Worm (Caenorhabditis elegans) whole organism, young adult: ENCODE data around the gene ugt-61.
"Not testable (repeated sequence)": the region's sequence is repeated elsewhere in the genome, so short reads cannot be mapped to it uniquely, and the experiment has no call there.

ENCODE experiments used
- B0019.2 ChIP-seq: fragments of 200-800 bp; sonication (Bioruptor generic); conservative IDR thresholded peaks from 2 replicates; pipeline ENCODE4 v1.3.6; 2022; ENCODE audit warnings: missing genetic modification reagents, missing genetic modification characterization, missing compliant biosample characterization
- C06A6.2 ChIP-seq: fragments of 200-800 bp; sonication (Bioruptor generic); conservative IDR thresholded peaks from 2 replicates; pipeline ENCODE4 v1.3.6; 2022; ENCODE audit warnings: missing genetic modification characterization, missing compliant biosample characterization
- F10E7.11 ChIP-seq: sonication (generic microtip); optimal IDR thresholded peaks from 2 replicates; lab custom pipeline; 2017; ENCODE audit warnings: mild to moderate bottlenecking, missing genetic modification characterization, moderate library complexity, missing compliant biosample characterization
- F52B5.7 ChIP-seq: sonication (generic microtip); optimal IDR thresholded peaks from 2 replicates; lab custom pipeline; 2016; ENCODE audit warnings: mild to moderate bottlenecking, missing genetic modification characterization, missing compliant biosample characterization
- F55B11.4 ChIP-seq: sonication (generic microtip); optimal IDR thresholded peaks from 2 replicates; lab custom pipeline; 2016; ENCODE audit warnings: missing compliant biosample characterization, missing genetic modification characterization, borderline replicate concordance; ENCODE audit not compliant: insufficient read depth
- F57A8.1 ChIP-seq: fragments of 200-800 bp; sonication (Bioruptor generic); optimal IDR thresholded peaks from 2 replicates; lab custom pipeline; 2018; ENCODE audit warnings: mild to moderate bottlenecking, missing genetic modification characterization, moderate library complexity, missing compliant biosample characterization
- Y56A3A.18 ChIP-seq: fragments of 200-800 bp; sonication (Bioruptor generic); IDR thresholded peaks from 2 replicates; pipeline ENCODE4 v1.3.6; 2022; ENCODE audit warnings: missing genetic modification reagents, missing genetic modification characterization, missing compliant biosample characterization
- aptf-3 ChIP-seq: fragments of 200-800 bp; sonication (Bioruptor generic); IDR thresholded peaks from 2 replicates; pipeline ENCODE4 v1.3.6; 2022; ENCODE audit warnings: missing genetic modification characterization, missing compliant biosample characterization
- bed-1 ChIP-seq: fragments of 200-800 bp; sonication (Bioruptor generic); IDR thresholded peaks from 2 replicates; pipeline ENCODE4 v1.3.6; 2022; ENCODE audit warnings: missing genetic modification reagents, missing genetic modification characterization, missing compliant biosample characterization
- ceh-27 ChIP-seq: fragments of 200-800 bp; sonication (Bioruptor generic); optimal IDR thresholded peaks from 2 replicates; lab custom pipeline; 2018; ENCODE audit warnings: mild to moderate bottlenecking, missing genetic modification characterization, moderate library complexity, missing compliant biosample characterization
- dox-1 ChIP-seq: fragments of 200-800 bp; sonication (Bioruptor generic); IDR thresholded peaks from 2 replicates; pipeline ENCODE4 v1.3.6; 2022; ENCODE audit warnings: missing genetic modification reagents, missing genetic modification characterization, missing compliant biosample characterization
- dpl-1 ChIP-seq: fragments of 150-350 bp; optimal IDR thresholded peaks from 2 replicates; lab custom pipeline; 2014; ENCODE audit warnings: missing biosample characterization, missing genetic modification reagents, missing genetic modification characterization
- egl-44 ChIP-seq: fragments of 200-800 bp; sonication (Bioruptor generic); IDR thresholded peaks from 2 replicates; pipeline ENCODE4 v1.3.6; 2022; ENCODE audit warnings: missing genetic modification reagents, missing genetic modification characterization, missing compliant biosample characterization
- ekl-4 ChIP-seq: fragments of 200-800 bp; sonication (Bioruptor generic); IDR thresholded peaks from 2 replicates; pipeline ENCODE4 v1.3.6; 2022; ENCODE audit warnings: missing genetic modification reagents, missing genetic modification characterization, missing compliant biosample characterization
- hlh-26 ChIP-seq: fragments of 200-800 bp; sonication (Bioruptor generic); conservative IDR thresholded peaks from 2 replicates; pipeline ENCODE4 v1.3.6; 2022; ENCODE audit warnings: missing genetic modification reagents, missing genetic modification characterization, missing compliant biosample characterization
- hmg-1.2 ChIP-seq: fragments of 200-800 bp; sonication (Bioruptor generic); IDR thresholded peaks from 2 replicates; pipeline ENCODE4 v1.3.6; 2022; ENCODE audit warnings: missing genetic modification reagents, missing genetic modification characterization, missing compliant biosample characterization
- hrde-1 ChIP-seq: sonication (generic microtip); optimal IDR thresholded peaks from 2 replicates; lab custom pipeline; 2016; ENCODE audit warnings: missing genetic modification characterization, mild to moderate bottlenecking, missing compliant biosample characterization, moderate library complexity, missing genotype, missing genetic modification reagents, borderline replicate concordance
- hsf-1 ChIP-seq: fragments of 200-800 bp; sonication (Bioruptor generic); IDR thresholded peaks from 2 replicates; pipeline ENCODE4 v1.3.6; 2022; ENCODE audit warnings: missing genetic modification reagents, missing genetic modification characterization, missing compliant biosample characterization
- lag-1 ChIP-seq: fragments of 200-800 bp; sonication (Bioruptor generic); IDR thresholded peaks from 2 replicates; pipeline ENCODE4 v1.3.6; 2022; ENCODE audit warnings: missing genetic modification reagents, missing genetic modification characterization, missing compliant biosample characterization
- lin-35 ChIP-seq, 3 experiments: fragments of 150-350 bp in 2 of 3; sonication (generic microtip) in 1 of 3; optimal IDR thresholded peaks; 2 replicates each; lab custom pipeline; 2014 to 2018; ENCODE audit warnings: missing biosample characterization in 3 of 3, missing genetic modification characterization in 3 of 3, missing genetic modification reagents in 3 of 3
- lir-1 ChIP-seq: fragments of 200-800 bp; sonication (Bioruptor generic); conservative IDR thresholded peaks from 2 replicates; pipeline ENCODE4 v1.3.6; 2022; ENCODE audit warnings: missing genetic modification reagents, missing genetic modification characterization, missing compliant biosample characterization
- lsl-1 ChIP-seq: fragments of 200-800 bp; sonication (Bioruptor generic); optimal IDR thresholded peaks from 2 replicates; lab custom pipeline; 2018; ENCODE audit warnings: mild to moderate bottlenecking, missing genetic modification characterization, moderate library complexity, missing compliant biosample characterization
- madf-10 ChIP-seq: sonication (generic microtip); optimal IDR thresholded peaks from 2 replicates; lab custom pipeline; 2016; ENCODE audit warnings: mild to moderate bottlenecking, missing genetic modification characterization, missing compliant biosample characterization
- mel-28 ChIP-seq: sonication (generic microtip); optimal IDR thresholded peaks from 2 replicates; lab custom pipeline; 2016; ENCODE audit warnings: borderline replicate concordance, mild to moderate bottlenecking, missing genetic modification characterization, missing compliant biosample characterization
- mes-4 ChIP-seq: sonication (generic microtip); optimal IDR thresholded peaks from 2 replicates; lab custom pipeline; 2016; ENCODE audit warnings: missing genotype, missing genetic modification characterization, missing compliant biosample characterization
- nhr-80 ChIP-seq: sonication (generic microtip); optimal IDR thresholded peaks from 2 replicates; lab custom pipeline; 2016; ENCODE audit warnings: missing genetic modification characterization, missing compliant biosample characterization
- nhr-90 ChIP-seq: sonication (generic microtip); optimal IDR thresholded peaks from 2 replicates; lab custom pipeline; 2016; ENCODE audit warnings: missing genotype, mild to moderate bottlenecking, missing genetic modification characterization, missing compliant biosample characterization
- repo-1 ChIP-seq: sonication (generic microtip); optimal IDR thresholded peaks from 2 replicates; lab custom pipeline; 2017; ENCODE audit warnings: mild to moderate bottlenecking, missing genetic modification characterization, missing compliant biosample characterization
- rpc-1 ChIP-seq, 2 experiments: fragments of 150-350 bp in 1 of 2; sonication (generic microtip) in 1 of 2; optimal IDR thresholded peaks; 2 replicates each; lab custom pipeline; 2014 to 2018; ENCODE audit warnings: missing biosample characterization in 1 of 2, missing genetic modification characterization in 1 of 2, missing genetic modification reagents in 1 of 2, missing genotype in 1 of 2
- sea-2 ChIP-seq: fragments of 200-800 bp; sonication (Bioruptor generic); IDR thresholded peaks from 2 replicates; pipeline ENCODE4 v1.3.6; 2022; ENCODE audit warnings: missing genetic modification characterization, missing compliant biosample characterization
- snpc-1.1 ChIP-seq: sonication (generic microtip); optimal IDR thresholded peaks from 2 replicates; lab custom pipeline; 2017; ENCODE audit warnings: missing genetic modification characterization, mild to moderate bottlenecking, missing compliant biosample characterization, antibody characterized with exemption, moderate library complexity, missing genotype, missing genetic modification reagents; ENCODE audit not compliant: insufficient read depth
- sptf-2 ChIP-seq: fragments of 200-800 bp; sonication (Bioruptor generic); optimal IDR thresholded peaks from 2 replicates; lab custom pipeline; 2018; ENCODE audit warnings: mild to moderate bottlenecking, missing genetic modification characterization, missing compliant biosample characterization
- tbp1 ChIP-seq: fragments of 200-800 bp; sonication (Bioruptor generic); optimal IDR thresholded peaks from 2 replicates; lab custom pipeline; 2018; ENCODE audit warnings: mild to moderate bottlenecking, missing genetic modification characterization, missing compliant biosample characterization
- zim-3 ChIP-seq: sonication (generic microtip); optimal IDR thresholded peaks from 2 replicates; lab custom pipeline; 2017; ENCODE audit warnings: mild to moderate bottlenecking, missing genetic modification characterization, moderate library complexity, missing compliant biosample characterization
- ztf-18 ChIP-seq: sonication (generic microtip); optimal IDR thresholded peaks from 2 replicates; lab custom pipeline; 2016; ENCODE audit warnings: missing genotype, mild to moderate bottlenecking, missing genetic modification characterization, missing compliant biosample characterization
- ztf-26 ChIP-seq: sonication (generic microtip); optimal IDR thresholded peaks from 2 replicates; lab custom pipeline; 2017; ENCODE audit warnings: missing genetic modification characterization, missing compliant biosample characterization
- ztf-3 ChIP-seq: fragments of 200-800 bp; sonication (Bioruptor generic); optimal IDR thresholded peaks from 2 replicates; lab custom pipeline; 2018; ENCODE audit warnings: mild to moderate bottlenecking, missing genetic modification characterization, missing compliant biosample characterization
- ztf-6 ChIP-seq: fragments of 200-800 bp; sonication (Bioruptor generic); IDR thresholded peaks from 2 replicates; pipeline ENCODE4 v1.3.6; 2022; ENCODE audit warnings: missing genetic modification reagents, missing genetic modification characterization, missing compliant biosample characterization

Gene ugt-61

DNA sequence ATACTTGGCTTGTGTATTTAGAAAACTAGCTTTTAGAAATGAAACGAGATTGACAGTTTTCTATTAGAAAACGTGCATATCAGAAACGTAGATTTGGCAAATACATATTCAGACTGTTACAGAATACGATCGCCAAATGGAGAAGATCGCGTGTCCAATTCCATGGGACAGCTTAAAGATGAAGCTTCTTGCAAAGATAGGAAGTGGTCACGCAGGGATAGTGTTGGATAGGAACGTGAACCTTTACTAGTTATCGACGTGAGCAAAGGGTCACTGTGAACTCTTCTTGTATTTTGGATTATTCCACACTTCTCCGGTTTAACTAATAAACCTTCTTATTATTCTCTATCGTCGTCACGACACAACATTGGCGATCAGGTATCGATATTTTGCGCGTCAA, 18.5 kb downstream of the ugt-61 start, which contains the start of gene bgnt-1.4:
Gene bgnt-1.4, plus strand, starts transcription at position 301 of the 400 bp plus-strand sequence.
- not testable (repeated sequence) for TF ChIP-seq F10E7.11 (tag; lab: Kevin White, UChicago); ztf-3; repo-1 (tag; lab: Kevin White, UChicago)

ce11 chrV:4766501-4766900, 24.3 kb downstream of the ugt-61 start, which contains the start of gene C18G1.8:
C18G1.8 (minus strand) TSS chrV:4766601.
- TF ChIP-seq rpc-1 (optimal IDR thresholded peaks at IDR 0.05; lab: Kevin White, UChicago) (no peak), rpc-1 (tag; optimal IDR thresholded peaks at IDR 0.05; lab: Kevin White, UChicago) (no peak), lsl-1 (GFP tag; lab: Kevin White, UChicago) (no peak), mes-4 (tag; lab: Kevin White, UChicago) (no peak), ztf-6 (GFP tag; lab: Robert Waterston, UW) (no peak), hmg-1.2 (GFP tag; lab: Robert Waterston, UW) (no peak), hrde-1 (tag; lab: Kevin White, UChicago) (no peak), hlh-26 (GFP tag; lab: Robert Waterston, UW) (no peak), sptf-2 (GFP tag; lab: Kevin White, UChicago) (no peak), aptf-3 (GFP tag; lab: Robert Waterston, UW) (no peak), sea-2 (GFP tag; lab: Robert Waterston, UW) (no peak), ztf-18 (tag; lab: Kevin White, UChicago) (no peak), B0019.2 (GFP tag; lab: Robert Waterston, UW) (no peak)

DNA sequence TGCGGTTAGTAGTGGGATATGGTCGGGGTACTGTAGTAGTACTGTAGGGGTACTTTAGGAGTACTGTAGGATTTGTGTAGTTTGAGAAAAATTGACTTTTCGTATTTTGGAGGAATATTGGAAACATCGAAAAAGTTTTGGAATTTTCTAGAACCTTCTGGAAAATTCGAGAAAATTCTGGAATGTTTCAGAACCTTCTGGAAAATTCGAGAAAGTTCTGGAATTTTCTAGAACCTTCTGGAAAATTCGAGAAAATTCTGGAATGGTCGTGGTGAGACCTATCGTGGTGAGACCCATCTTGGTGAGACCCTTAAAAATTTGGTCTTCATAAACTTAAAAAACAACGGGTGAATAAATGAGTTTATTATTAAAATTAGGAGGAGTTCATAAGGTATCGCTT, 25.3 kb downstream of the ugt-61 start:
- peak; percentile 94 for TF ChIP-seq hsf-1

ce11 chrV:4769633-4770032, 27.4 kb downstream of the ugt-61 start, which contains the start of gene C18G1.9:
C18G1.9 (minus strand) TSS chrV:4769733.
- TF ChIP-seq mel-28 (tag; lab: Kevin White, UChicago): no peak
- no peak for TF ChIP-seq bed-1 (GFP tag; lab: Robert Waterston, UW)
- TF ChIP-seq ztf-3: no peak
- no peak for TF ChIP-seq lsl-1 (GFP tag; lab: Kevin White, UChicago)
- TF ChIP-seq zim-3 (tag; lab: Kevin White, UChicago): no peak
- TF ChIP-seq lin-35 (GFP tag; optimal IDR thresholded peaks at IDR 0.05; lab: Kevin White, UChicago): no peak
- TF ChIP-seq C06A6.2 (GFP tag; lab: Robert Waterston, UW): no peak
- TF ChIP-seq tbp1: no peak
- no peak for TF ChIP-seq hrde-1 (tag; lab: Kevin White, UChicago)
- TF ChIP-seq madf-10: no peak
- no peak for TF ChIP-seq lir-1
- TF ChIP-seq ztf-26 (tag; lab: Kevin White, UChicago): no peak
- no peak for TF ChIP-seq snpc-1.1
- no peak for TF ChIP-seq ekl-4 (GFP tag; lab: Robert Waterston, UW)
- TF ChIP-seq rpc-1 (optimal IDR thresholded peaks at IDR 0.05; lab: Kevin White, UChicago): no peak
- TF ChIP-seq rpc-1 (tag; optimal IDR thresholded peaks at IDR 0.05; lab: Kevin White, UChicago): no peak
- TF ChIP-seq ztf-6 (GFP tag; lab: Robert Waterston, UW): no peak
- TF ChIP-seq egl-44: no peak
- TF ChIP-seq dpl-1 (GFP tag; lab: Kevin White, UChicago): no peak
- no peak for TF ChIP-seq nhr-90

DNA sequence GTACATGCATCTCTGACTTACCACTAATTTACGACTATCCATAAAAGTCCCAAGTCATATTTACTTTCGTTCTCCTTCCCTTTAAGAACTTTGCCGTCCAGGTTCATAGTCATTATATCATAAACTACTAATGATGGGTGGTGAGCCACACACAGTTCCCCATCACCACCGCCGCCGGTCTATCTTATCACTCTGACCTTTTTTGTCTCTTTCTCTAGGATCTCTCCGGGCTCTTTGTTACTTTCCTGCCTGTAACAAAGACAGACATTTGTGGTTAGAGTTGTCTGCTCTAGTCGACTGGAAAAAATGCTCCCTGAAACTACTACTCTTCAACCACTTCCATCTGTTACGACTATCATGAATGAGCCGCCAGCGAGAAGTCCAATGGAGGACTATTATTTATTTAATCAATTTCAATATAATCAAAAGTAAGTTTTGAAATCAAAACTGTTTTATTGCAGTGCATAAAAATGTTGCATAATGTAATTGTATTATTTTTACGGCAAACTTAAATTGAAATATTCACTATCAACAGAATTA, 28.3 kb downstream of the ugt-61 start, which contains the start of gene elt-7:
Gene elt-7, plus strand, starts transcription at position 263 of the 540 bp plus-strand sequence.
- peak; percentile 77 for TF ChIP-seq nhr-80 (tag; lab: Kevin White, UChicago)
- no peak for TF ChIP-seq Y56A3A.18
- TF ChIP-seq F55B11.4 (tag; lab: Kevin White, UChicago): no peak
- TF ChIP-seq ceh-27 (GFP tag; lab: Kevin White, UChicago): no peak
- no peak for TF ChIP-seq F52B5.7
- no peak for TF ChIP-seq zim-3 (tag; lab: Kevin White, UChicago)
- 0 out of 2 replicates have a peak, but pooled peaks have one; percentile 7 for TF ChIP-seq dox-1 (GFP tag; lab: Robert Waterston, UW)
- no peak for TF ChIP-seq F57A8.1 (GFP tag; lab: Kevin White, UChicago)
- TF ChIP-seq nhr-90: no peak
- 0 out of 2 replicates have a peak, but pooled peaks have one; percentile 17 for TF ChIP-seq lag-1 (GFP tag; lab: Robert Waterston, UW)
